Fruit fly (Drosophila melanogaster): ENCODE measurements around the gene Pfdn6.

The Pfdn6 gene

dm6 chr3L:19897685-19898009 lies 25.8 kb upstream of the Pfdn6 start (continued):
- no peak for TF ChIP-seq gt (GFP tag; IDR thresholded peaks at IDR 0.05)
- TF ChIP-seq CG9215 (GFP tag; IDR thresholded peaks at IDR 0.05) = no peak
- no peak for TF ChIP-seq CG12299 (tag; optimal IDR thresholded peaks at IDR 0.05)
- TF ChIP-seq TFAM (GFP tag; optimal IDR thresholded peaks at IDR 0.05) = no peak
- TF ChIP-seq Oli (tag; optimal IDR thresholded peaks at IDR 0.05) = no peak
- peak; percentile 35 for TF ChIP-seq zen (tag; optimal IDR thresholded peaks at IDR 0.05)
- TF ChIP-seq CG10147 (GFP tag; optimal IDR thresholded peaks at IDR 0.05) = no peak
- no peak for TF ChIP-seq CG17328 (GFP tag; IDR thresholded peaks at IDR 0.05)
- no peak for TF ChIP-seq bsh (GFP tag; optimal IDR thresholded peaks at IDR 0.05)
- no peak for TF ChIP-seq Pdp1 (GFP tag; optimal IDR thresholded peaks at IDR 0.05)
- no peak for TF ChIP-seq sc (optimal IDR thresholded peaks at IDR 0.05)
- TF ChIP-seq sc (GFP tag; optimal IDR thresholded peaks at IDR 0.05) = no peak
- TF ChIP-seq Sox100B (GFP tag; optimal IDR thresholded peaks at IDR 0.05) = no peak
- no peak for TF ChIP-seq CG8924 (tag; optimal IDR thresholded peaks at IDR 0.05)
- no peak for TF ChIP-seq CG11085 (GFP tag; IDR thresholded peaks at IDR 0.05)

- TF ChIP-seq odd (GFP tag; optimal IDR thresholded peaks at IDR 0.05) = peak; percentile 26
- no peak for TF ChIP-seq dan (GFP tag; IDR thresholded peaks at IDR 0.05)
- no peak for TF ChIP-seq hb (GFP tag; IDR thresholded peaks at IDR 0.05; ENCODE audit: partially characterized antibody)
- TF ChIP-seq toy (GFP tag; IDR thresholded peaks at IDR 0.05) = no peak
- no peak for TF ChIP-seq CG3065 (GFP tag; optimal IDR thresholded peaks at IDR 0.05)
- TF ChIP-seq wdn (GFP tag; IDR thresholded peaks at IDR 0.05) = no peak
- no peak for TF ChIP-seq CG10462 (GFP tag; optimal IDR thresholded peaks at IDR 0.05)
- no peak for TF ChIP-seq Abd-B (GFP tag; optimal IDR thresholded peaks at IDR 0.05)
- no peak for TF ChIP-seq CG12236 (GFP tag; optimal IDR thresholded peaks at IDR 0.05)
- TF ChIP-seq cato (GFP tag; optimal IDR thresholded peaks at IDR 0.05; ENCODE audit: borderline replicate concordance) = no peak
- no peak for TF ChIP-seq CG11456 (GFP tag; IDR thresholded peaks at IDR 0.05)
- no peak for TF ChIP-seq ham (GFP tag; IDR thresholded peaks at IDR 0.05)
- TF ChIP-seq kni (GFP tag; optimal IDR thresholded peaks at IDR 0.05) = no peak
- TF ChIP-seq sr (GFP tag; IDR thresholded peaks at IDR 0.05) = no peak
- no peak for TF ChIP-seq CG11723 (GFP tag; optimal IDR thresholded peaks at IDR 0.05)
- no peak for TF ChIP-seq prd (optimal IDR thresholded peaks at IDR 0.05)
- TF ChIP-seq prd (GFP tag; IDR thresholded peaks at IDR 0.05) = no peak; the same call in 2 of the 3 replicates
- no peak for TF ChIP-seq CG3838 (GFP tag; optimal IDR thresholded peaks at IDR 0.05)
- no peak for TF ChIP-seq Dip2 (GFP tag; IDR thresholded peaks at IDR 0.05)
- peak in 1 of 2 experiments; percentile 12 for TF ChIP-seq Hr78 (GFP tag; optimal IDR thresholded peaks at IDR 0.05)
- peak; percentile 52 for TF ChIP-seq CG13775 (GFP tag; optimal IDR thresholded peaks at IDR 0.05)
- no peak for TF ChIP-seq CG9437 (GFP tag; optimal IDR thresholded peaks at IDR 0.05)
- no peak for TF ChIP-seq Kr (GFP tag; optimal IDR thresholded peaks at IDR 0.05)
- no peak for TF ChIP-seq CG6175 (GFP tag; IDR thresholded peaks at IDR 0.05)
- TF ChIP-seq sug (tag; optimal IDR thresholded peaks at IDR 0.05) = no peak
- peak; percentile 71 for TF ChIP-seq CG12391 (tag; optimal IDR thresholded peaks at IDR 0.05)
- TF ChIP-seq CG13123 (GFP tag; optimal IDR thresholded peaks at IDR 0.05) = no peak
- no peak for TF ChIP-seq Dp (GFP tag; optimal IDR thresholded peaks at IDR 0.05)
- TF ChIP-seq abd-A (tag; optimal IDR thresholded peaks at IDR 0.05) = no peak
- no peak for TF ChIP-seq kah (GFP tag; optimal IDR thresholded peaks at IDR 0.05)
- TF ChIP-seq CG15011 (GFP tag; optimal IDR thresholded peaks at IDR 0.05) = no peak
- no peak for TF ChIP-seq BtbVII (GFP tag; optimal IDR thresholded peaks at IDR 0.05)
- no peak for TF ChIP-seq Lhr (GFP tag; optimal IDR thresholded peaks at IDR 0.05)
- no peak for TF ChIP-seq CG11504 (tag; optimal IDR thresholded peaks at IDR 0.05)
- TF ChIP-seq CG7357 (GFP tag; IDR thresholded peaks at IDR 0.05) = no peak
- no peak for TF ChIP-seq br (optimal IDR thresholded peaks at IDR 0.05)
Observed at dm6 chr3L:19898547-19899282, 24.8 kb upstream of the Pfdn6 start.

All from whole organism, embryonic.